Fruit fly (Drosophila melanogaster) whole organism, embryonic: Measurements from ENCODE around the gene Gli.
A peak's percentile ranks its signal among the peaks of the same experiment; 100 is the strongest.

Experiments used
- Antp ChIP-seq: fragments of 200-800 bp; sonication (Bioruptor generic); optimal IDR thresholded peaks from 3 replicates; lab custom pipeline; 2016; ENCODE audit warnings: missing biosample characterization, missing genetic modification characterization
- Bteb2 ChIP-seq: fragments of 200-800 bp; sonication (Bioruptor generic); optimal IDR thresholded peaks from 2 replicates; lab custom pipeline; 2016; ENCODE audit warnings: missing biosample characterization, missing genetic modification characterization
- CG10565 ChIP-seq: fragments of 200-800 bp; sonication (Bioruptor generic); optimal IDR thresholded peaks from 3 replicates; lab custom pipeline; 2016; ENCODE audit warnings: missing biosample characterization, mild to moderate bottlenecking, missing genetic modification characterization
- CG11696 ChIP-seq: fragments of 200-800 bp; sonication (Bioruptor generic); IDR thresholded peaks from 2 replicates; pipeline ENCODE4 v1.3.6; 2022; ENCODE audit warnings: missing biosample characterization, missing genetic modification characterization
- CG1233 ChIP-seq: fragments of 200-800 bp; sonication (Bioruptor generic); optimal IDR thresholded peaks from 4 replicates; lab custom pipeline; 2018; ENCODE audit warnings: missing biosample characterization, mild to moderate bottlenecking, missing genetic modification characterization
- CG13296 ChIP-seq: fragments of 200-800 bp; sonication (Bioruptor generic); optimal IDR thresholded peaks from 3 replicates; lab custom pipeline; 2018; ENCODE audit warnings: missing biosample characterization, mild to moderate bottlenecking, missing genetic modification characterization
- CG14050 ChIP-seq: fragments of 200-800 bp; sonication (Bioruptor generic); IDR thresholded peaks from 3 replicates; pipeline ENCODE4 v1.3.6; 2022; ENCODE audit warnings: missing biosample characterization, missing genetic modification characterization
- CG18011 ChIP-seq: fragments of 200-800 bp; sonication (Bioruptor generic); optimal IDR thresholded peaks from 2 replicates; lab custom pipeline; 2017; ENCODE audit warnings: missing biosample characterization, missing genetic modification characterization, mild to moderate bottlenecking, moderate library complexity, missing genotype
- CG18619 ChIP-seq: fragments of 200-800 bp; sonication (Bioruptor generic); optimal IDR thresholded peaks from 3 replicates; lab custom pipeline; 2017; ENCODE audit warnings: missing biosample characterization, mild to moderate bottlenecking, missing genetic modification characterization
- CG2116 ChIP-seq: fragments of 200-800 bp; sonication (Bioruptor generic); optimal IDR thresholded peaks from 3 replicates; lab custom pipeline; 2018; ENCODE audit warnings: missing biosample characterization, mild to moderate bottlenecking, missing genetic modification characterization
- CG2712 ChIP-seq: fragments of 200-800 bp; optimal IDR thresholded peaks from 3 replicates; lab custom pipeline; 2019; ENCODE audit warnings: missing biosample characterization, mild to moderate bottlenecking, missing genetic modification characterization, moderate library complexity
- CG31224 ChIP-seq: fragments of 200-800 bp; sonication (Bioruptor generic); IDR thresholded peaks from 2 replicates; pipeline ENCODE4 v1.3.6; 2022; ENCODE audit warnings: missing biosample characterization, missing genetic modification characterization
- CG7357 ChIP-seq: fragments of 200-800 bp; sonication (Bioruptor generic); IDR thresholded peaks from 3 replicates; pipeline ENCODE4 v1.3.6; 2022; ENCODE audit warnings: missing biosample characterization, missing genetic modification characterization
- CG7928 ChIP-seq: fragments of 200-800 bp; sonication (Bioruptor generic); optimal IDR thresholded peaks from 2 replicates; lab custom pipeline; 2017; ENCODE audit warnings: missing biosample characterization, mild to moderate bottlenecking, missing genetic modification characterization
- CG8281 ChIP-seq: fragments of 200-800 bp; sonication (Bioruptor generic); optimal IDR thresholded peaks from 2 replicates; lab custom pipeline; 2018; ENCODE audit warnings: missing biosample characterization, mild to moderate bottlenecking, missing genetic modification characterization, moderate library complexity
- CG8944 ChIP-seq: fragments of 200-800 bp; sonication (Bioruptor generic); optimal IDR thresholded peaks from 3 replicates; lab custom pipeline; 2016; ENCODE audit warnings: missing biosample characterization, missing genetic modification characterization
- CkIIα-i1 ChIP-seq: fragments of 200-800 bp; sonication (Bioruptor generic); IDR thresholded peaks from 2 replicates; pipeline ENCODE4 v1.3.6; 2022; ENCODE audit warnings: missing biosample characterization, missing genetic modification characterization
- Dad ChIP-seq: fragments of 200-800 bp; sonication (Bioruptor generic); optimal IDR thresholded peaks from 3 replicates; lab custom pipeline; 2016; ENCODE audit warnings: missing biosample characterization, missing genetic modification characterization
- Dll ChIP-seq: fragments of 200-800 bp; sonication (Bioruptor generic); IDR thresholded peaks from 4 replicates; pipeline ENCODE4 v1.3.6; 2022; ENCODE audit warnings: missing biosample characterization, missing genetic modification characterization; ENCODE audit not compliant: partially characterized antibody
- ERR ChIP-seq: fragments of 200-800 bp; sonication (Bioruptor generic); optimal IDR thresholded peaks from 2 replicates; lab custom pipeline; 2016; ENCODE audit warnings: missing biosample characterization, missing genetic modification characterization
- Elba2 ChIP-seq: fragments of 200-800 bp; sonication (Bioruptor generic); optimal IDR thresholded peaks from 3 replicates; lab custom pipeline; 2016; ENCODE audit warnings: missing biosample characterization, missing genetic modification characterization
- HLHmδ ChIP-seq: fragments of 200-800 bp; sonication (Bioruptor generic); optimal IDR thresholded peaks from 2 replicates; lab custom pipeline; 2018; ENCODE audit warnings: missing biosample characterization, mild to moderate bottlenecking, missing genetic modification characterization, moderate library complexity
- Nf-YA ChIP-seq: fragments of 200-800 bp; sonication (Bioruptor generic); IDR thresholded peaks from 2 replicates; pipeline ENCODE4 v1.3.6; 2022; ENCODE audit warnings: missing biosample characterization, missing genetic modification characterization
- Oaz ChIP-seq: fragments of 200-800 bp; sonication (Bioruptor generic); IDR thresholded peaks from 2 replicates; pipeline ENCODE4 v1.3.6; 2022; ENCODE audit warnings: missing biosample characterization, missing genetic modification characterization
- Ptx1 ChIP-seq: fragments of 200-800 bp; sonication (Bioruptor generic); IDR thresholded peaks from 2 replicates; pipeline ENCODE4 v1.3.6; 2022; ENCODE audit warnings: missing biosample characterization, missing genetic modification characterization
- amos ChIP-seq: fragments of 200-800 bp; sonication (Bioruptor generic); IDR thresholded peaks from 2 replicates; pipeline ENCODE4 v1.3.6; 2022; ENCODE audit warnings: missing biosample characterization, missing genetic modification characterization; ENCODE audit not compliant: partially characterized antibody
- ash1 ChIP-seq: fragments of 200-800 bp; sonication (Bioruptor generic); optimal IDR thresholded peaks from 2 replicates; lab custom pipeline; 2018; ENCODE audit warnings: missing biosample characterization, mild to moderate bottlenecking, missing genetic modification characterization
- bigmax ChIP-seq: fragments of 200-800 bp; sonication (Bioruptor generic); optimal IDR thresholded peaks from 2 replicates; lab custom pipeline; 2018; ENCODE audit warnings: missing biosample characterization, mild to moderate bottlenecking, missing genetic modification characterization
- chm ChIP-seq: fragments of 200-800 bp; sonication (Bioruptor generic); IDR thresholded peaks from 2 replicates; pipeline ENCODE4 v1.3.6; 2022; ENCODE audit warnings: missing biosample characterization, missing genetic modification characterization
- chn ChIP-seq: fragments of 200-800 bp; sonication (Bioruptor generic); optimal IDR thresholded peaks from 2 replicates; lab custom pipeline; 2016; ENCODE audit warnings: missing biosample characterization, missing genetic modification characterization
- corto ChIP-seq: fragments of 200-800 bp; sonication (Bioruptor generic); optimal IDR thresholded peaks from 2 replicates; lab custom pipeline; 2016; ENCODE audit warnings: missing biosample characterization, mild to moderate bottlenecking, missing genetic modification characterization, moderate library complexity
- danr ChIP-seq: fragments of 200-800 bp; sonication (Bioruptor generic); IDR thresholded peaks from 2 replicates; pipeline ENCODE4 v1.3.6; 2022; ENCODE audit warnings: missing biosample characterization, missing genetic modification characterization
- dati ChIP-seq: fragments of 200-800 bp; sonication (Bioruptor generic); IDR thresholded peaks from 2 replicates; pipeline ENCODE4 v1.3.6; 2022; ENCODE audit warnings: missing biosample characterization, missing genetic modification characterization
- en ChIP-seq: fragments of 200-800 bp; sonication (Bioruptor generic); optimal IDR thresholded peaks from 2 replicates; lab custom pipeline; 2016; ENCODE audit warnings: missing biosample characterization, missing genetic modification characterization
- exex ChIP-seq: fragments of 200-800 bp; sonication (Bioruptor generic); optimal IDR thresholded peaks from 4 replicates; lab custom pipeline; 2018; ENCODE audit warnings: missing biosample characterization, mild to moderate bottlenecking, missing genetic modification characterization, moderate library complexity
- inv ChIP-seq: fragments of 200-800 bp; sonication (Bioruptor generic); IDR thresholded peaks from 2 replicates; pipeline ENCODE4 v1.3.6; 2022; ENCODE audit warnings: missing biosample characterization, missing genetic modification characterization; ENCODE audit not compliant: partially characterized antibody
- kni ChIP-seq: fragments of 200-800 bp; sonication (Bioruptor generic); optimal IDR thresholded peaks from 3 replicates; lab custom pipeline; 2017; ENCODE audit warnings: mild to moderate bottlenecking, missing biosample characterization, missing genetic modification reagents, missing genetic modification characterization
- lov ChIP-seq, 2 experiments: fragments of 200-800 bp in 1 of 2; fragments of >200 bp in 1 of 2; sonication (Bioruptor generic) in 1 of 2; IDR thresholded peaks in 1 of 2; optimal IDR thresholded peaks in 1 of 2; 2 replicates in 1 of 2; 3 replicates in 1 of 2; pipeline versions ENCODE4 v1.3.6 to Lab custom; 2017 to 2022; ENCODE audit warnings: missing biosample characterization in 1 of 2, missing genetic modification characterization in 1 of 2
- maf-S ChIP-seq: fragments of 200-800 bp; sonication (Bioruptor generic); optimal IDR thresholded peaks from 2 replicates; lab custom pipeline; 2016; ENCODE audit warnings: missing biosample characterization, missing genetic modification characterization
- pfk ChIP-seq: fragments of 200-800 bp; sonication (Bioruptor generic); optimal IDR thresholded peaks from 2 replicates; lab custom pipeline; 2018; ENCODE audit warnings: missing biosample characterization, mild to moderate bottlenecking, missing genetic modification characterization, moderate library complexity
- pho ChIP-seq: fragments of 200-800 bp; sonication (Bioruptor generic); optimal IDR thresholded peaks from 2 replicates; lab custom pipeline; 2016; ENCODE audit warnings: missing biosample characterization, missing genetic modification characterization
- repo ChIP-seq: fragments of 200-800 bp; sonication (Bioruptor generic); optimal IDR thresholded peaks from 2 replicates; lab custom pipeline; 2016; ENCODE audit warnings: missing biosample characterization, missing genetic modification characterization
- sd ChIP-seq: fragments of 200-800 bp; sonication (Bioruptor generic); optimal IDR thresholded peaks from 3 replicates; lab custom pipeline; 2018; ENCODE audit warnings: missing biosample characterization, mild to moderate bottlenecking, missing genetic modification characterization, moderate library complexity
- sens ChIP-seq: fragments of 200-800 bp; sonication (Bioruptor generic); peaks from one replicate; lab custom pipeline; 2016; ENCODE audit warnings: missing biosample characterization, missing genetic modification characterization
- shn ChIP-seq: fragments of 200-800 bp; sonication (Bioruptor generic); optimal IDR thresholded peaks from 3 replicates; lab custom pipeline; 2016; ENCODE audit warnings: missing biosample characterization, missing genetic modification characterization
- sr ChIP-seq: fragments of 200-800 bp; sonication (Bioruptor generic); IDR thresholded peaks from 3 replicates; pipeline ENCODE4 v1.3.6; 2022; ENCODE audit warnings: missing biosample characterization, missing genetic modification characterization
- tgo ChIP-seq: fragments of 200-800 bp; sonication (Bioruptor generic); IDR thresholded peaks from 3 replicates; pipeline ENCODE4 v1.3.6; 2022; ENCODE audit warnings: missing biosample characterization, missing genetic modification characterization
- tll ChIP-seq, 2 experiments: fragments of 200-800 bp in 1 of 2; fragments of >200 bp in 1 of 2; sonication (Bioruptor generic) in 1 of 2; optimal IDR thresholded peaks; 2 replicates each; lab custom pipeline; 2017 to 2019; ENCODE audit warnings: missing biosample characterization in 2 of 2, missing genetic modification characterization in 2 of 2, mild to moderate bottlenecking in 1 of 2, moderate library complexity in 1 of 2
- tna ChIP-seq: fragments of 200-800 bp; sonication (Bioruptor generic); IDR thresholded peaks from 2 replicates; pipeline ENCODE4 v1.3.6; 2022; ENCODE audit warnings: missing biosample characterization, missing genetic modification characterization; ENCODE audit not compliant: partially characterized antibody
- trh ChIP-seq: fragments of 200-800 bp; sonication (Bioruptor generic); optimal IDR thresholded peaks from 2 replicates; lab custom pipeline; 2016; ENCODE audit warnings: missing biosample characterization, missing genetic modification characterization
- vnd ChIP-seq: fragments of 200-800 bp; sonication (Bioruptor generic); IDR thresholded peaks from 3 replicates; pipeline ENCODE4 v1.3.6; 2022; ENCODE audit warnings: missing biosample characterization, missing genetic modification characterization; ENCODE audit not compliant: partially characterized antibody

Gli gene

dm6 chr2L:15751259-15751555 is 11.4 kb downstream of the Gli start:
- TF ChIP-seq ash1 (no peak), CG31224 (GFP tag; lab: Robert Waterston, UW) (0 out of 2 replicates have a peak, but pooled peaks have one; percentile 15), CG14050 (0 out of 3 replicates have a peak, but pooled peaks have one; percentile 8), Nf-YA (GFP tag; lab: Robert Waterston, UW) (no peak), en (no peak), Elba2 (no peak), trh (no peak), dati (GFP tag; lab: Robert Waterston, UW) (no peak), chm (GFP tag; lab: Robert Waterston, UW) (no peak), CG11696 (GFP tag; lab: Robert Waterston, UW) (no peak), vnd (no peak), amos (no peak), HLHmδ (GFP tag; lab: Kevin White, UChicago) (no peak), CG2116 (GFP tag; lab: Kevin White, UChicago) (no peak), bigmax (GFP tag; lab: Kevin White, UChicago) (no peak), Antp (GFP tag; lab: Kevin White, UChicago) (no peak), CG18011 (GFP tag; lab: Kevin White, UChicago) (no peak), CG8281 (tag; lab: Kevin White, UChicago) (no peak), CG2712 (tag; lab: Kevin White, UChicago) (no peak), danr (GFP tag; lab: Robert Waterston, UW) (0 out of 2 replicates have a peak, but pooled peaks have one; percentile 10), Dad (GFP tag; lab: Kevin White, UChicago) (no peak), lov (optimal IDR thresholded peaks at IDR 0.05; lab: Kevin White, UChicago) (no peak), lov (GFP tag; IDR thresholded peaks at IDR 0.05; lab: Robert Waterston, UW) (0 out of 3 replicates have a peak, but pooled peaks have one; percentile 9), shn (GFP tag; lab: Kevin White, UChicago) (no peak), ERR (GFP tag; lab: Kevin White, UChicago) (no peak), sr (GFP tag; lab: Robert Waterston, UW) (no peak), chn (GFP tag; lab: Kevin White, UChicago) (no peak), CG18619 (GFP tag; lab: Kevin White, UChicago) (peak; percentile 14), CG7357 (GFP tag; lab: Robert Waterston, UW) (0 out of 3 replicates have a peak, but pooled peaks have one; percentile 26), sens (peak; percentile 39), tll (GFP tag; optimal IDR thresholded peaks at IDR 0.05; lab: Kevin White, UChicago) (no peak), Oaz (GFP tag; lab: Robert Waterston, UW) (no peak), exex (tag; lab: Kevin White, UChicago) (no peak), Ptx1 (GFP tag; lab: Robert Waterston, UW) (0 out of 2 replicates have a peak, but pooled peaks have one; percentile 1), tgo (GFP tag; lab: Robert Waterston, UW) (peak; percentile 44; the same call in 1 of the 3 replicates), CG8944 (GFP tag; lab: Kevin White, UChicago) (no peak), CkIIα-i1 (GFP tag; lab: Robert Waterston, UW) (no peak), Bteb2 (GFP tag; lab: Kevin White, UChicago) (no peak), pfk (GFP tag; lab: Kevin White, UChicago) (no peak), CG13296 (GFP tag; lab: Kevin White, UChicago) (no peak), repo (GFP tag; lab: Kevin White, UChicago) (no peak), corto (GFP tag; lab: Kevin White, UChicago) (no peak), sd (no peak), kni (GFP tag; lab: Kevin White, UChicago) (no peak), CG1233 (no peak), tna (GFP tag; lab: Robert Waterston, UW) (no peak), pho (GFP tag; lab: Kevin White, UChicago) (no peak), CG10565 (no peak), CG7928 (GFP tag; lab: Kevin White, UChicago) (no peak), inv (no peak), maf-S (GFP tag; lab: Kevin White, UChicago) (no peak), Dll (GFP tag; lab: Robert Waterston, UW) (no peak)
